Fruit fly (Drosophila melanogaster): ENCODE results near the gene Spn28F.
A peak's percentile ranks its signal among the peaks of the same experiment; 100 is the strongest.

The Spn28F gene

dm6 chr2L:8290653-8291233 is 49.1 kb upstream of the Spn28F start (continued):
- TF ChIP-seq Stat92E (GFP tag; optimal IDR thresholded peaks at IDR 0.05) (no peak), gt (GFP tag; IDR thresholded peaks at IDR 0.05) (no peak), CG11085 (GFP tag; IDR thresholded peaks at IDR 0.05) (no peak), sens (GFP tag) (peak; percentile 88), CG17359 (tag; optimal IDR thresholded peaks at IDR 0.05) (no peak), emc (GFP tag; optimal IDR thresholded peaks at IDR 0.05) (no peak), ken (GFP tag; IDR thresholded peaks at IDR 0.05) (no peak), CG11696 (GFP tag; IDR thresholded peaks at IDR 0.05) (no peak), Nf-YA (GFP tag; IDR thresholded peaks at IDR 0.05) (no peak), CG10321 (GFP tag; IDR thresholded peaks at IDR 0.05) (no peak), sd (tag; optimal IDR thresholded peaks at IDR 0.05) (no peak), Ptx1 (GFP tag; IDR thresholded peaks at IDR 0.05) (peak; percentile 31; the same call in 1 of the 2 replicates), croc (GFP tag; conservative IDR thresholded peaks at IDR 0.05) (no peak), CG31388 (GFP tag; optimal IDR thresholded peaks at IDR 0.05) (no peak), HHEX (GFP tag; optimal IDR thresholded peaks at IDR 0.05) (no peak), CG17361 (GFP tag; IDR thresholded peaks at IDR 0.05) (no peak), hb (GFP tag; IDR thresholded peaks at IDR 0.05; ENCODE audit: partially characterized antibody) (no peak), CG10565 (GFP tag; optimal IDR thresholded peaks at IDR 0.05) (no peak), kah (GFP tag; optimal IDR thresholded peaks at IDR 0.05) (no peak), CG11723 (GFP tag; optimal IDR thresholded peaks at IDR 0.05) (no peak), CG2889 (GFP tag; IDR thresholded peaks at IDR 0.05) (no peak), CG10654 (GFP tag; optimal IDR thresholded peaks at IDR 0.05) (no peak), scrt (GFP tag; optimal IDR thresholded peaks at IDR 0.05) (no peak), toy (GFP tag; IDR thresholded peaks at IDR 0.05) (no peak), Awh (GFP tag; IDR thresholded peaks at IDR 0.05) (no peak), CG17385 (GFP tag; optimal IDR thresholded peaks at IDR 0.05) (peak; percentile 15), ase (GFP tag; IDR thresholded peaks at IDR 0.05) (no peak), Myb (GFP tag; optimal IDR thresholded peaks at IDR 0.05) (no peak), dm (GFP tag; optimal IDR thresholded peaks at IDR 0.05) (no peak), CG7987 (GFP tag; optimal IDR thresholded peaks at IDR 0.05) (no peak), CG34422 (GFP tag; IDR thresholded peaks at IDR 0.05) (0 out of 3 replicates have a peak, but pooled peaks have one; percentile 43), CG34376 (GFP tag; optimal IDR thresholded peaks at IDR 0.05) (no peak), bigmax (GFP tag; optimal IDR thresholded peaks at IDR 0.05) (no peak), CG4707 (GFP tag; optimal IDR thresholded peaks at IDR 0.05) (no peak), CG10267 (tag; optimal IDR thresholded peaks at IDR 0.05) (no peak), CG7372 (GFP tag; IDR thresholded peaks at IDR 0.05) (no peak), jumu (GFP tag; optimal IDR thresholded peaks at IDR 0.05) (no peak), crol (GFP tag; IDR thresholded peaks at IDR 0.05) (no peak), CG3995 (GFP tag; optimal IDR thresholded peaks at IDR 0.05) (no peak), CG15073 (GFP tag; optimal IDR thresholded peaks at IDR 0.05) (no peak), Sry-δ (GFP tag; optimal IDR thresholded peaks at IDR 0.05) (no peak), CG2875 (GFP tag; optimal IDR thresholded peaks at IDR 0.05) (no peak), CG10462 (GFP tag; optimal IDR thresholded peaks at IDR 0.05) (no peak), D (optimal IDR thresholded peaks at IDR 0.05) (no peak), D (GFP tag; optimal IDR thresholded peaks at IDR 0.05) (peak; percentile 5), bcd (GFP tag; optimal IDR thresholded peaks at IDR 0.05) (no peak), CG16815 (GFP tag; optimal IDR thresholded peaks at IDR 0.05) (no peak), CG11560 (tag; IDR thresholded peaks at IDR 0.05) (no peak), yki (optimal IDR thresholded peaks at IDR 0.05) (no peak), CG6254 (GFP tag; optimal IDR thresholded peaks at IDR 0.05) (no peak), ash1 (GFP tag; optimal IDR thresholded peaks at IDR 0.05) (no peak), CG7786 (GFP tag; optimal IDR thresholded peaks at IDR 0.05) (no peak)
